Fruit fly (Drosophila melanogaster) whole organism, pupa: Measurements from ENCODE around the gene Vps4.

ENCODE experiments used
- CG13204 ChIP-seq: fragments of 200-800 bp; sonication (Bioruptor generic); optimal IDR thresholded peaks from 2 replicates; lab custom pipeline; 2018; ENCODE audit warnings: missing biosample characterization, mild to moderate bottlenecking, missing genetic modification characterization, moderate library complexity
- CG14655 ChIP-seq: fragments of 200-800 bp; sonication (Bioruptor generic); optimal IDR thresholded peaks from 3 replicates; lab custom pipeline; 2017; ENCODE audit warnings: mild to moderate bottlenecking, missing biosample characterization, missing genetic modification reagents, missing genetic modification characterization
- EcR ChIP-seq: fragments of 200-800 bp; sonication (Bioruptor generic); optimal IDR thresholded peaks from 3 replicates; lab custom pipeline; 2019; ENCODE audit warnings: missing biosample characterization, missing genetic modification characterization, mild to moderate bottlenecking, moderate library complexity, missing genetic modification reagents
- Pif1B ChIP-seq: fragments of 200-800 bp; sonication (Bioruptor generic); optimal IDR thresholded peaks from 3 replicates; lab custom pipeline; 2016; ENCODE audit warnings: missing biosample characterization, missing genetic modification characterization

DNA sequence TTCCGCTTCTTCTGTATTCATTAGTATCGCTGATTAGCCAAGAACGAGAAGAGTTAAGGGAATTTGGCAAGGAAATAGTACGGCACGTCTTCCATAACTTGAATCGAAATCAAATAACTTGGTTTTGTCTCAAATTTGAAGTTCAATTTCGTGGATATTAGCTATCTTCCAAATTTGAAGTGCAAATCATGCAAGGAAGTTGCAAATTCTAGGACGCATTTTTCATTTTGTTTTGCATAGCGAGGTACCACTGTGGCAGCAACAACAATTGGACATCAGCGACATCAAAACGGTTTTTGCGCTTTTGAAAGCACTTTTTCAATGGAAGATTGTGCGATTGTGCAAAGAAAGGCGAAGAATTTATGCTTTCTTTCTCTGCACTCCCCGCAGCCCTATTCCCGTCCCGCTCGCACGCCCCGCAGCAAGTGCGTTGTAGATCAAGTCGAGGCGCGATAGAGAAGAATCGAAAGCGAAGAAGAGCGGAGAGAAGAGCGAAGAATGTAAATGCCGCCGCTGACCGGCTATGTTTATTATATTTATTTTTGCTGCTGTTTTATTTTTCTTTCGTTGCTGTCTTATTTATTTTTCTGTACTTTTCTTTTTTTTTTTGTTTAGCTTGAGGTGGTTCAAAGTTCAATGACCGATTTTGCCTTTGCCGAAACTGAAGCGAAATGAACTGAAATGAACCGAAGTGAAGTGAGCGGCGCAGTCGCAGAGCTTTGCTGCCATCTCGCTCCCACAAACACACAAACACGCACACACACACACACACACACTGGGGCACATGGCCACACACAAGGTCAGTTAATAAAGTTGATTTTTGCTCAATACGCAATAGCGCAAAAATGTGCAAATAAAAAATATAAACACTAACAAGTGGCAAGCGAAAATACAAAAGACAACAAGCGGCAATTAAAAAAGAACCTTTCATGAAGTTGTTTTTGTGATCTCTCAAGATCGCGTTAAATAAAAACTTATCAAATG is 26.1 kb upstream of the Vps4 start:
- TF ChIP-seq CG13204 (GFP tag; lab: Kevin White, UChicago) (peak; percentile 66), EcR (GFP tag; lab: Kevin White, UChicago) (peak; percentile 81), Pif1B (no peak), CG14655 (peak; percentile 62)
